Fruit fly (Drosophila melanogaster) whole organism, wandering third instar larva: Measurements from ENCODE around the gene CG43954.

Experiments used
- Dfd ChIP-seq: fragments of >200 bp; optimal IDR thresholded peaks from 2 replicates; lab custom pipeline; 2017; ENCODE audit warnings: missing biosample characterization, missing genetic modification characterization
- GATAd ChIP-seq: sonication (Bioruptor generic); optimal IDR thresholded peaks from 2 replicates; lab custom pipeline; 2016; ENCODE audit warnings: missing biosample characterization, missing genetic modification characterization
- Hr78 ChIP-seq: fragments of >200 bp; optimal IDR thresholded peaks from 2 replicates; lab custom pipeline; 2017; ENCODE audit warnings: missing biosample characterization, missing genetic modification characterization
- Jra ChIP-seq: sonication (Bioruptor generic); optimal IDR thresholded peaks from 2 replicates; lab custom pipeline; 2016; ENCODE audit warnings: missing biosample characterization, missing genetic modification characterization
- lola ChIP-seq: fragments of >200 bp; optimal IDR thresholded peaks from 2 replicates; lab custom pipeline; 2017; ENCODE audit warnings: missing biosample characterization, missing genetic modification characterization
- psq ChIP-seq: fragments of 200-800 bp; sonication (Bioruptor generic); optimal IDR thresholded peaks from 3 replicates; lab custom pipeline; 2017; ENCODE audit warnings: missing biosample characterization, mild to moderate bottlenecking, missing genetic modification characterization, moderate library complexity

dm6 chr3L:16708738-16709350, 2.6 kb downstream of the CG43954 start:
- TF ChIP-seq psq (GFP tag; lab: Kevin White, UChicago) (no peak), Hr78 (GFP tag; lab: Kevin White, UChicago) (no peak), Jra (no peak), GATAd (GFP tag; lab: Kevin White, UChicago) (no peak), lola (GFP tag; lab: Kevin White, UChicago) (no peak), Dfd (GFP tag; lab: Kevin White, UChicago) (no peak)
